Fruit fly (Drosophila melanogaster): ENCODE measurements around the gene NPFR.

NPFR gene

dm6 chr3R:6198488-6198892, 11.4 kb downstream of the NPFR start, which contains the start of gene Osi24 (continued):
- no peak for TF ChIP-seq slp2 (GFP tag; optimal IDR thresholded peaks at IDR 0.05)
- peak; percentile 52 for TF ChIP-seq ewg (GFP tag; optimal IDR thresholded peaks at IDR 0.05)
- no peak for TF ChIP-seq Hey (tag; optimal IDR thresholded peaks at IDR 0.05)
- TF ChIP-seq Ssrp (tag; optimal IDR thresholded peaks at IDR 0.05): peak; percentile 39
- no peak for TF ChIP-seq CG33557 (GFP tag; optimal IDR thresholded peaks at IDR 0.05)
- no peak for TF ChIP-seq prd (optimal IDR thresholded peaks at IDR 0.05)
- TF ChIP-seq prd (GFP tag; IDR thresholded peaks at IDR 0.05): peak; percentile 70; the same call in 2 of the 3 replicates
- TF ChIP-seq ttk (GFP tag; IDR thresholded peaks at IDR 0.05): peak; percentile 77
- peak; percentile 73 for TF ChIP-seq sisA (GFP tag; IDR thresholded peaks at IDR 0.05)
- peak; percentile 60 for TF ChIP-seq slbo (GFP tag; IDR thresholded peaks at IDR 0.05)
- TF ChIP-seq CG7556 (GFP tag; optimal IDR thresholded peaks at IDR 0.05): peak; percentile 46
- TF ChIP-seq CG11696 (GFP tag; IDR thresholded peaks at IDR 0.05): 0 out of 2 replicates have a peak, but pooled peaks have one; percentile 21
- TF ChIP-seq CG32767 (GFP tag; IDR thresholded peaks at IDR 0.05): peak; percentile 59; the same call in 1 of the 2 replicates
- peak; percentile 28 for TF ChIP-seq CG10209 (GFP tag; optimal IDR thresholded peaks at IDR 0.05)
- peak; percentile 63; the same call in 2 of the 3 replicates for TF ChIP-seq zfh1 (GFP tag; IDR thresholded peaks at IDR 0.05)
- TF ChIP-seq shn (GFP tag; optimal IDR thresholded peaks at IDR 0.05): peak; percentile 40
- TF ChIP-seq CG6272 (GFP tag; IDR thresholded peaks at IDR 0.05): no peak
- TF ChIP-seq Med (GFP tag): peak; percentile 90
- TF ChIP-seq CG3726 (GFP tag; IDR thresholded peaks at IDR 0.05): peak; percentile 64; the same call in 2 of the 3 replicates
- TF ChIP-seq vvl (GFP tag; IDR thresholded peaks at IDR 0.05): peak; percentile 86
- peak; percentile 2 for TF ChIP-seq CG12104 (GFP tag; optimal IDR thresholded peaks at IDR 0.05)
- TF ChIP-seq CG10366 (GFP tag; IDR thresholded peaks at IDR 0.05): peak; percentile 64
- TF ChIP-seq twi (tag; optimal IDR thresholded peaks at IDR 0.05): no peak
- TF ChIP-seq CG7786 (GFP tag; optimal IDR thresholded peaks at IDR 0.05): peak; percentile 17
- peak; percentile 48 for TF ChIP-seq wor (GFP tag; IDR thresholded peaks at IDR 0.05)
- TF ChIP-seq H15 (GFP tag; IDR thresholded peaks at IDR 0.05): peak; percentile 49; the same call in 1 of the 3 replicates
- TF ChIP-seq zf30C (GFP tag; optimal IDR thresholded peaks at IDR 0.05): peak; percentile 22
- TF ChIP-seq Oaz (GFP tag; IDR thresholded peaks at IDR 0.05): peak; percentile 41; the same call in 1 of the 2 replicates
- no peak for TF ChIP-seq Dll (GFP tag; IDR thresholded peaks at IDR 0.05; ENCODE audit: partially characterized antibody)
- no peak for TF ChIP-seq Tbp (GFP tag; optimal IDR thresholded peaks at IDR 0.05)
- TF ChIP-seq Atf-2 (GFP tag; optimal IDR thresholded peaks at IDR 0.05): peak; percentile 25
- no peak for TF ChIP-seq Sin3A (optimal IDR thresholded peaks at IDR 0.05)
- TF ChIP-seq CG18619 (GFP tag; optimal IDR thresholded peaks at IDR 0.05): peak; percentile 0
- TF ChIP-seq repo (GFP tag; optimal IDR thresholded peaks at IDR 0.05): no peak
- TF ChIP-seq grau (tag; optimal IDR thresholded peaks at IDR 0.05): peak; percentile 48
- peak; percentile 37 for TF ChIP-seq CG12942 (GFP tag; optimal IDR thresholded peaks at IDR 0.05)
- peak; percentile 53; the same call in 1 of the 2 replicates for TF ChIP-seq CG4730 (GFP tag; IDR thresholded peaks at IDR 0.05)
- TF ChIP-seq CG12219 (GFP tag; optimal IDR thresholded peaks at IDR 0.05): peak; percentile 39
- no peak for TF ChIP-seq CG13123 (GFP tag; optimal IDR thresholded peaks at IDR 0.05)
- no peak for TF ChIP-seq CG7745 (tag; optimal IDR thresholded peaks at IDR 0.05)
- 0 out of 2 replicates have a peak, but pooled peaks have one; percentile 29 for TF ChIP-seq CG31224 (GFP tag; IDR thresholded peaks at IDR 0.05)
- TF ChIP-seq Hsf (GFP tag; optimal IDR thresholded peaks at IDR 0.05): peak; percentile 57
- TF ChIP-seq CG8924 (tag; optimal IDR thresholded peaks at IDR 0.05): no peak
- TF ChIP-seq CHES-1-like (GFP tag; optimal IDR thresholded peaks at IDR 0.05): peak; percentile 32
- TF ChIP-seq z (GFP tag; IDR thresholded peaks at IDR 0.05): 0 out of 3 replicates have a peak, but pooled peaks have one; percentile 12
- peak; percentile 3 for TF ChIP-seq CG1602 (GFP tag; optimal IDR thresholded peaks at IDR 0.05)
- peak; percentile 87 for TF ChIP-seq CG3163 (GFP tag; optimal IDR thresholded peaks at IDR 0.05)
- peak; percentile 60; the same call in 1 of the 2 replicates for TF ChIP-seq CG5953 (GFP tag; IDR thresholded peaks at IDR 0.05)
- 0 out of 3 replicates have a peak, but pooled peaks have one; percentile 13 for TF ChIP-seq CG11093 (GFP tag; IDR thresholded peaks at IDR 0.05)
- peak; percentile 34; the same call in 1 of the 2 replicates for TF ChIP-seq sob (GFP tag; IDR thresholded peaks at IDR 0.05)
- TF ChIP-seq mld (GFP tag; IDR thresholded peaks at IDR 0.05; ENCODE audit: partially characterized antibody): no peak
- peak; percentile 3 for TF ChIP-seq CG33213 (GFP tag; optimal IDR thresholded peaks at IDR 0.05)

All from whole organism, embryonic.